Worm (Caenorhabditis elegans) whole organism, late embryonic: ENCODE results near the gene C06G3.3.

Experiments used
- C08G9.2 ChIP-seq: sonication (generic microtip); optimal IDR thresholded peaks from 2 replicates; lab custom pipeline; 2016; ENCODE audit warnings: mild to moderate bottlenecking, missing genetic modification characterization, moderate library complexity, missing compliant biosample characterization
- F13H6.1 ChIP-seq: sonication (generic microtip); optimal IDR thresholded peaks from 2 replicates; lab custom pipeline; 2016; ENCODE audit warnings: missing genetic modification characterization, missing compliant biosample characterization
- K02D7.2 ChIP-seq: sonication (generic microtip); optimal IDR thresholded peaks from 2 replicates; lab custom pipeline; 2017; ENCODE audit warnings: mild to moderate bottlenecking, missing genetic modification characterization, missing compliant biosample characterization
- Y22D7AL.16 ChIP-seq: sonication (generic microtip); optimal IDR thresholded peaks from 2 replicates; lab custom pipeline; 2016; ENCODE audit warnings: missing genetic modification characterization, missing compliant biosample characterization
- ahr-1 ChIP-seq: sonication (generic microtip); optimal IDR thresholded peaks from 2 replicates; lab custom pipeline; 2016; ENCODE audit warnings: missing genetic modification characterization, missing compliant biosample characterization
- ama-1 ChIP-seq: fragments of 150-350 bp; optimal IDR thresholded peaks from 2 replicates; lab custom pipeline; 2014
- ceh-14 ChIP-seq: sonication (generic microtip); optimal IDR thresholded peaks from 2 replicates; lab custom pipeline; 2016; ENCODE audit warnings: missing genotype, missing genetic modification characterization, missing compliant biosample characterization
- ceh-22 ChIP-seq: sonication (generic microtip); optimal IDR thresholded peaks from 2 replicates; lab custom pipeline; 2017; ENCODE audit warnings: missing biosample characterization, missing genetic modification characterization
- ceh-24 ChIP-seq: sonication (generic microtip); optimal IDR thresholded peaks from 2 replicates; lab custom pipeline; 2016; ENCODE audit warnings: mild to moderate bottlenecking, missing genetic modification characterization, missing compliant biosample characterization
- ceh-30 ChIP-seq: fragments of 150-350 bp; optimal IDR thresholded peaks from 2 replicates; lab custom pipeline; 2014; ENCODE audit warnings: missing biosample characterization, missing genetic modification characterization
- ceh-45 ChIP-seq: fragments of 200-800 bp; sonication (Bioruptor generic); IDR thresholded peaks from 2 replicates; pipeline ENCODE4 v1.3.6; 2022; ENCODE audit warnings: missing genetic modification reagents, missing genetic modification characterization, missing compliant biosample characterization
- ceh-48 ChIP-seq: sonication (generic microtip); optimal IDR thresholded peaks from 2 replicates; lab custom pipeline; 2016; ENCODE audit warnings: missing genetic modification characterization, inconsistent platforms, missing compliant biosample characterization
- ceh-6 ChIP-seq: fragments of 200-800 bp; sonication (Bioruptor generic); optimal IDR thresholded peaks from 2 replicates; lab custom pipeline; 2018; ENCODE audit warnings: mild to moderate bottlenecking, missing genetic modification characterization, missing compliant biosample characterization
- ceh-9 ChIP-seq: sonication (generic microtip); optimal IDR thresholded peaks from 2 replicates; lab custom pipeline; 2016; ENCODE audit warnings: mild to moderate bottlenecking, missing genetic modification characterization, inconsistent platforms, missing compliant biosample characterization
- che-1 ChIP-seq: sonication (generic microtip); optimal IDR thresholded peaks from 2 replicates; lab custom pipeline; 2016; ENCODE audit warnings: mild to moderate bottlenecking, missing genetic modification characterization, missing compliant biosample characterization
- elt-2 ChIP-seq: sonication (generic microtip); optimal IDR thresholded peaks from 2 replicates; lab custom pipeline; 2016; ENCODE audit warnings: missing genetic modification reagents, missing genetic modification characterization, missing compliant biosample characterization
- eyg-1 ChIP-seq: sonication (generic microtip); optimal IDR thresholded peaks from 2 replicates; lab custom pipeline; 2016; ENCODE audit warnings: missing genotype, missing genetic modification characterization, missing compliant biosample characterization
- fax-1 ChIP-seq: sonication (generic microtip); optimal IDR thresholded peaks from 2 replicates; lab custom pipeline; 2016; ENCODE audit warnings: missing genotype, missing genetic modification characterization, missing compliant biosample characterization
- hlh-13 ChIP-seq: fragments of 200-800 bp; sonication (Bioruptor generic); optimal IDR thresholded peaks from 2 replicates; lab custom pipeline; 2018; ENCODE audit warnings: mild to moderate bottlenecking, missing genetic modification characterization, missing compliant biosample characterization
- hlh-8 ChIP-seq: sonication (generic microtip); optimal IDR thresholded peaks from 2 replicates; lab custom pipeline; 2016; ENCODE audit warnings: missing genotype, missing genetic modification characterization, missing compliant biosample characterization
- lim-6 ChIP-seq: sonication (generic microtip); optimal IDR thresholded peaks from 2 replicates; lab custom pipeline; 2016; ENCODE audit warnings: missing genetic modification characterization, missing compliant biosample characterization
- lin-11 ChIP-seq: fragments of 200-800 bp; sonication (Bioruptor generic); optimal IDR thresholded peaks from 2 replicates; lab custom pipeline; 2018; ENCODE audit warnings: mild to moderate bottlenecking, missing genetic modification characterization, missing compliant biosample characterization
- mec-3 ChIP-seq: sonication (generic microtip); optimal IDR thresholded peaks from 2 replicates; lab custom pipeline; 2016; ENCODE audit warnings: borderline replicate concordance, missing genetic modification characterization, missing compliant biosample characterization
- nfya-1 ChIP-seq: sonication (generic microtip); optimal IDR thresholded peaks from 2 replicates; lab custom pipeline; 2017; ENCODE audit warnings: missing genetic modification characterization, mild to moderate bottlenecking, missing compliant biosample characterization, antibody characterized with exemption, moderate library complexity
- odd-2 ChIP-seq: sonication (generic microtip); optimal IDR thresholded peaks from 2 replicates; lab custom pipeline; 2017; ENCODE audit warnings: antibody characterized with exemption, mild to moderate bottlenecking, missing genetic modification characterization, missing compliant biosample characterization
- pag-3 ChIP-seq: sonication (generic microtip); optimal IDR thresholded peaks from 2 replicates; lab custom pipeline; 2016; ENCODE audit warnings: missing compliant biosample characterization, missing genetic modification characterization, borderline replicate concordance
- pax-1 ChIP-seq: fragments of 150-350 bp; optimal IDR thresholded peaks from 2 replicates; lab custom pipeline; 2014; ENCODE audit warnings: missing biosample characterization, missing genetic modification characterization
- pha-2 ChIP-seq: sonication (generic microtip); optimal IDR thresholded peaks from 2 replicates; lab custom pipeline; 2017; ENCODE audit warnings: mild to moderate bottlenecking, missing genetic modification characterization, missing compliant biosample characterization
- pha-4 ChIP-seq: fragments of 150-350 bp; optimal IDR thresholded peaks from 2 replicates; lab custom pipeline; 2018; ENCODE audit warnings: missing biosample characterization, missing genetic modification reagents, missing genetic modification characterization
- pqm-1 ChIP-seq: sonication (generic microtip); optimal IDR thresholded peaks from 2 replicates; lab custom pipeline; 2016; ENCODE audit warnings: missing genetic modification characterization, missing compliant biosample characterization
- ref-2 ChIP-seq: sonication (generic microtip); optimal IDR thresholded peaks from 2 replicates; lab custom pipeline; 2016; ENCODE audit warnings: missing genetic modification characterization, missing compliant biosample characterization
- sdc-2 ChIP-seq: sonication (generic microtip); optimal IDR thresholded peaks from 2 replicates; lab custom pipeline; 2016; ENCODE audit warnings: missing genotype, missing genetic modification characterization, missing compliant biosample characterization
- sox-2 ChIP-seq: fragments of 200-800 bp; sonication (Bioruptor generic); IDR thresholded peaks from 2 replicates; pipeline ENCODE4 v1.3.6; 2022; ENCODE audit warnings: missing genetic modification reagents, missing genetic modification characterization, missing compliant biosample characterization
- tbx-2 ChIP-seq: sonication (generic microtip); optimal IDR thresholded peaks from 2 replicates; lab custom pipeline; 2016; ENCODE audit warnings: missing genetic modification characterization, missing compliant biosample characterization
- tbx-7 ChIP-seq: sonication (generic microtip); optimal IDR thresholded peaks from 2 replicates; lab custom pipeline; 2016; ENCODE audit warnings: missing genotype, missing genetic modification characterization, missing compliant biosample characterization
- ttx-3 ChIP-seq: sonication (generic microtip); optimal IDR thresholded peaks from 2 replicates; lab custom pipeline; 2016; ENCODE audit warnings: missing genetic modification reagents, missing genetic modification characterization, missing compliant biosample characterization
- unc-3 ChIP-seq, 2 experiments: fragments of 200-800 bp in 1 of 2; sonication (Bioruptor generic) in 1 of 2; sonication (generic microtip) in 1 of 2; conservative IDR thresholded peaks in 1 of 2; optimal IDR thresholded peaks in 1 of 2; 2 replicates each; pipeline versions ENCODE4 v1.3.6 to Lab custom; 2016 to 2022; ENCODE audit warnings: missing compliant biosample characterization in 2 of 2, missing genetic modification characterization in 2 of 2, missing genetic modification reagents in 1 of 2
- unc-42 ChIP-seq: sonication (generic microtip); optimal IDR thresholded peaks from 2 replicates; lab custom pipeline; 2016; ENCODE audit warnings: missing genotype, missing genetic modification characterization, missing compliant biosample characterization
- unc-55 ChIP-seq: sonication (generic microtip); optimal IDR thresholded peaks from 2 replicates; lab custom pipeline; 2017; ENCODE audit warnings: missing biosample characterization, missing genetic modification reagents, missing genetic modification characterization
- zip-5 ChIP-seq: sonication (generic microtip); optimal IDR thresholded peaks from 2 replicates; lab custom pipeline; 2016; ENCODE audit warnings: missing genetic modification characterization, missing compliant biosample characterization
- ztf-16 ChIP-seq: sonication (generic microtip); optimal IDR thresholded peaks from 2 replicates; lab custom pipeline; 2017; ENCODE audit warnings: missing genetic modification characterization, missing compliant biosample characterization

C06G3.3 gene

DNA sequence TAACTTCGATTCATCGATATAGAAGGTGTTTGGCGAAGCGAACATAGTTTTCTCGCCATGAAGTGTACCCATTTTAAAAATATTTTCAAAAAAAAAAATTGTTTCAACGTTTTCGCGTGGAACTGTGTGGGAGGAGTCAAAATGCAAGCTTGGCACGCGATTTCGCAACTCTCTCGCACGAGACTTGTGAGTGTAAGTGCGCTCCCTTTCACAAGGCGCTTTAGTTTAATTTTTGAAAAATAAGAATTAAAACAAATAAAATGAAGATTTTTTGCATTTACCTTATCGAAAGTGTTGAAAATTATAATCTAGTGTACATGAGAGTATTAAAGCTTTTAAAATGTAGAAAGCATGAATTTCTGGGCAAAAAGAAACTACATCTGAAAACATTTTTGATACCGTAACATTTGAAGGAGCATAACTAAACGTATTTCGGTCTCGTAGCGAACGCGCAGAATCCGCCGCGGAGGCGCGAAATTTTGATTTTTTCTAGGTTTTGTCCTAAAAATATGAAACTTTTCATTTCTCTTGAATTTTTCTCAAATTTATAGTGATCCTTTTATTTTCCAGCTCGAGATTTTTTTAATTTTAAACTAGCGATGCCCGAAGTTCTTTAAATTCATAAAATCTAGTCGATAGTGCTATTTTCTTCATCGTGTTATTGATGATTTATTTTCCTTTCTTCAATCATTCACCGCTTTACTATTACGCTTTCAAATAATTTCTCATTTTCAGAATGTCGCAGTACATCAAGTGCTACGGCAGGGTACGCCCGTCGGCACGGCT, 3.7 kb downstream of the C06G3.3 start, which contains the start of the genes cogc-2 and klp-18 (continued):
- TF ChIP-seq Y22D7AL.16 (tag; lab: Kevin White, UChicago) (peak; percentile 22), fax-1 (tag; lab: Kevin White, UChicago) (peak; percentile 46), che-1 (peak; percentile 47), ama-1 (lab: Kevin White, UChicago) (no peak), pqm-1 (tag; lab: Kevin White, UChicago) (no peak), elt-2 (tag; lab: Kevin White, UChicago) (peak; percentile 80), F13H6.1 (no peak), nfya-1 (tag; lab: Kevin White, UChicago) (peak; percentile 76), C08G9.2 (tag; lab: Kevin White, UChicago) (peak; percentile 21), hlh-13 (GFP tag; lab: Kevin White, UChicago) (no peak), hlh-8 (tag; lab: Kevin White, UChicago) (peak; percentile 44), ttx-3 (tag; lab: Kevin White, UChicago) (peak; percentile 44), ref-2 (tag; lab: Kevin White, UChicago) (peak; percentile 78), unc-42 (tag; lab: Kevin White, UChicago) (peak; percentile 45), tbx-7 (tag; lab: Kevin White, UChicago) (peak; percentile 11), lin-11 (tag; lab: Kevin White, UChicago) (peak; percentile 29), sdc-2 (tag; lab: Kevin White, UChicago) (peak; percentile 45), ahr-1 (tag; lab: Kevin White, UChicago) (peak; percentile 47), pag-3 (no peak), ceh-48 (tag; lab: Kevin White, UChicago) (peak; percentile 20), ztf-16 (peak; percentile 58), sox-2 (no peak), ceh-30 (tag; lab: Kevin White, UChicago) (no peak), ceh-45 (GFP tag; lab: Robert Waterston, UW) (0 out of 2 replicates have a peak, but pooled peaks have one; percentile 15), ceh-24 (tag; lab: Kevin White, UChicago) (no peak), ceh-14 (tag; lab: Kevin White, UChicago) (peak; percentile 62), unc-55 (GFP tag; lab: Kevin White, UChicago) (no peak), pha-2 (tag; lab: Kevin White, UChicago) (peak; percentile 52), unc-3 (GFP tag; conservative IDR thresholded peaks at IDR 0.05; lab: Robert Waterston, UW) (no peak), unc-3 (tag; optimal IDR thresholded peaks at IDR 0.05; lab: Kevin White, UChicago) (peak; percentile 45), pax-1 (tag; lab: Kevin White, UChicago) (peak; percentile 46), mec-3 (tag; lab: Kevin White, UChicago) (no peak), ceh-6 (GFP tag; lab: Kevin White, UChicago) (peak; percentile 45)

DNA sequence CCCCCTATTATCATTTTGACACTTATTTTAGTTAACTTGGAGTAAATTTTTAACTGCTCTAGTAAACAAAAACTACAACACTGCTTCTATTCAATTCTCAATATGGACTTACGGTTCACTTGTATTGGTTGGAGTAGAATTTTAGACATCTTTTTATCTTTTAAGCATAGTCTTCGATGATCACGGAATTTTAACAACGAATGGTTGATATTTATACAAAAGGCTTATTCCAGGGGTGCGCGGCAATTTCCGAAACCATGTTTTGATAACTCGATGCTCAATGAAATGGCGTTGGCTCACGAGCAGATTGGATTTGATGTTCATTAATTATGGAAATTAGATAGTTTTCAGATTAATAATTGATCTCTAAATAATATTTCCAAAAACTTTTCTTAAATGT, 7.5 kb downstream of the C06G3.3 start:
- no peak for TF ChIP-seq lim-6 (tag; lab: Kevin White, UChicago)
- no peak for TF ChIP-seq F13H6.1
- TF ChIP-seq ztf-16, result no peak
- no peak for TF ChIP-seq zip-5 (tag; lab: Kevin White, UChicago)
- TF ChIP-seq pqm-1 (tag; lab: Kevin White, UChicago), result no peak
- no peak for TF ChIP-seq ceh-48 (tag; lab: Kevin White, UChicago)
- no peak for TF ChIP-seq unc-55 (GFP tag; lab: Kevin White, UChicago)
- TF ChIP-seq ceh-9 (tag; lab: Kevin White, UChicago), result no peak
- TF ChIP-seq K02D7.2, result no peak
- no peak for TF ChIP-seq pha-4 (tag; lab: Kevin White, UChicago)
- TF ChIP-seq ama-1 (lab: Kevin White, UChicago), result no peak
- no peak for TF ChIP-seq odd-2
- TF ChIP-seq eyg-1 (tag; lab: Kevin White, UChicago), result no peak
- no peak for TF ChIP-seq sdc-2 (tag; lab: Kevin White, UChicago)
- TF ChIP-seq ceh-45 (GFP tag; lab: Robert Waterston, UW), result no peak
- no peak for TF ChIP-seq ceh-22 (tag; lab: Kevin White, UChicago)
- TF ChIP-seq Y22D7AL.16 (tag; lab: Kevin White, UChicago), result no peak
- no peak for TF ChIP-seq tbx-2 (tag; lab: Kevin White, UChicago)
